Worm (Caenorhabditis elegans) whole organism, L3 larva: ENCODE data around the gene piit-1.

Experiments
- R02D3.7 ChIP-seq: fragments of 150-350 bp; optimal IDR thresholded peaks from 2 replicates; lab custom pipeline; 2014; ENCODE audit warnings: missing biosample characterization, missing genetic modification characterization
- ZK546.5 ChIP-seq: sonication (generic microtip); optimal IDR thresholded peaks from 2 replicates; lab custom pipeline; 2017; ENCODE audit warnings: missing biosample characterization, missing genetic modification characterization
- aly-2 ChIP-seq: fragments of 150-350 bp; optimal IDR thresholded peaks from 2 replicates; lab custom pipeline; 2014; ENCODE audit warnings: missing biosample characterization, missing genetic modification characterization
- ama-1 ChIP-seq: fragments of 150-350 bp; optimal IDR thresholded peaks from 2 replicates; lab custom pipeline; 2018
- ceh-82 ChIP-seq: fragments of 150-350 bp; optimal IDR thresholded peaks from 2 replicates; lab custom pipeline; 2014; ENCODE audit warnings: missing biosample characterization, missing genetic modification characterization
- ceh-9 ChIP-seq: sonication (generic microtip); optimal IDR thresholded peaks from 2 replicates; lab custom pipeline; 2018; ENCODE audit warnings: missing biosample characterization, missing genetic modification characterization
- daf-12 ChIP-seq: fragments of 150-350 bp; optimal IDR thresholded peaks from 2 replicates; lab custom pipeline; 2014; ENCODE audit warnings: missing biosample characterization, missing genetic modification reagents, missing genetic modification characterization
- egl-27 ChIP-seq: sonication (generic microtip); optimal IDR thresholded peaks from 4 replicates; lab custom pipeline; 2017; ENCODE audit warnings: missing biosample characterization, missing genetic modification reagents, missing genetic modification characterization
- elt-1 ChIP-seq: fragments of 150-350 bp; optimal IDR thresholded peaks from 2 replicates; lab custom pipeline; 2014; ENCODE audit warnings: missing biosample characterization, missing genetic modification characterization
- elt-2 ChIP-seq: sonication (generic microtip); optimal IDR thresholded peaks from 2 replicates; lab custom pipeline; 2016; ENCODE audit warnings: missing genetic modification reagents, mild to moderate bottlenecking, missing genetic modification characterization, missing compliant biosample characterization
- elt-3 ChIP-seq, 3 experiments: fragments of 150-350 bp in 1 of 3; sonication (generic microtip) in 2 of 3; optimal IDR thresholded peaks; 2 replicates in 2 of 3; 4 replicates in 1 of 3; lab custom pipeline; 2014 to 2017; ENCODE audit warnings: missing biosample characterization in 3 of 3, missing genetic modification characterization in 3 of 3
- fkh-10 ChIP-seq: sonication (generic microtip); optimal IDR thresholded peaks from 2 replicates; lab custom pipeline; 2017; ENCODE audit warnings: missing biosample characterization, missing genetic modification reagents, missing genetic modification characterization
- fos-1 ChIP-seq: fragments of 150-350 bp; optimal IDR thresholded peaks from 2 replicates; lab custom pipeline; 2014; ENCODE audit warnings: missing biosample characterization, missing genetic modification characterization
- hmg-11 ChIP-seq: sonication (generic microtip); optimal IDR thresholded peaks from 2 replicates; lab custom pipeline; 2016; ENCODE audit warnings: missing genetic modification characterization, missing compliant biosample characterization
- jun-1 ChIP-seq: fragments of 150-350 bp; optimal IDR thresholded peaks from 2 replicates; lab custom pipeline; 2014; ENCODE audit warnings: missing biosample characterization, missing genetic modification reagents, missing genetic modification characterization
- lin-15B ChIP-seq: fragments of 150-350 bp; optimal IDR thresholded peaks from 2 replicates; lab custom pipeline; 2014; ENCODE audit warnings: missing biosample characterization, missing genetic modification characterization
- lin-39 ChIP-seq: fragments of 150-350 bp; optimal IDR thresholded peaks from 2 replicates; lab custom pipeline; 2018; ENCODE audit warnings: missing biosample characterization, missing genetic modification reagents, missing genetic modification characterization
- lsy-12 ChIP-seq: sonication (generic microtip); optimal IDR thresholded peaks from 2 replicates; lab custom pipeline; 2016; ENCODE audit warnings: mild to moderate bottlenecking, missing genetic modification characterization, missing compliant biosample characterization
- mml-1 ChIP-seq: fragments of 150-350 bp; sonication (generic microtip); optimal IDR thresholded peaks from 3 replicates; lab custom pipeline; 2014; ENCODE audit warnings: missing biosample characterization, missing genetic modification characterization
- nfya-1 ChIP-seq: sonication (generic microtip); optimal IDR thresholded peaks from 2 replicates; lab custom pipeline; 2017; ENCODE audit warnings: missing genetic modification characterization, mild to moderate bottlenecking, missing compliant biosample characterization, antibody characterized with exemption, moderate library complexity; ENCODE audit not compliant: insufficient read depth
- nhr-11 ChIP-seq: fragments of 150-350 bp; optimal IDR thresholded peaks from 2 replicates; lab custom pipeline; 2014; ENCODE audit warnings: missing biosample characterization, missing genetic modification characterization
- nhr-12 ChIP-seq: fragments of 150-350 bp; optimal IDR thresholded peaks from 2 replicates; lab custom pipeline; 2014; ENCODE audit warnings: missing biosample characterization, missing genetic modification characterization
- nhr-23 ChIP-seq: fragments of 150-350 bp; optimal IDR thresholded peaks from 2 replicates; lab custom pipeline; 2014; ENCODE audit warnings: missing biosample characterization, missing genetic modification reagents, missing genetic modification characterization
- nhr-237 ChIP-seq: fragments of 150-350 bp; optimal IDR thresholded peaks from 2 replicates; lab custom pipeline; 2014; ENCODE audit warnings: missing biosample characterization, missing genetic modification characterization
- nhr-28 ChIP-seq: fragments of 150-350 bp; optimal IDR thresholded peaks from 2 replicates; lab custom pipeline; 2014; ENCODE audit warnings: missing biosample characterization, missing genetic modification characterization
- nhr-43 ChIP-seq: sonication (generic microtip); optimal IDR thresholded peaks from 2 replicates; lab custom pipeline; 2016; ENCODE audit warnings: mild to moderate bottlenecking, missing genetic modification characterization, missing compliant biosample characterization; ENCODE audit not compliant: poor library complexity, severe bottlenecking
- nhr-67 ChIP-seq: fragments of 150-350 bp; optimal IDR thresholded peaks from 2 replicates; lab custom pipeline; 2014; ENCODE audit warnings: missing biosample characterization, missing genetic modification characterization
- nhr-76 ChIP-seq: fragments of 150-350 bp; sonication (generic microtip); optimal IDR thresholded peaks from 5 replicates; lab custom pipeline; 2014; ENCODE audit warnings: missing biosample characterization, missing genetic modification characterization
- nhr-77 ChIP-seq: fragments of 150-350 bp; optimal IDR thresholded peaks from 2 replicates; lab custom pipeline; 2014; ENCODE audit warnings: missing biosample characterization, missing genetic modification characterization
- pha-4 ChIP-seq: fragments of 150-350 bp; optimal IDR thresholded peaks from 2 replicates; lab custom pipeline; 2014; ENCODE audit warnings: missing biosample characterization, missing genetic modification reagents, missing genetic modification characterization
- pqm-1 ChIP-seq: fragments of 150-350 bp; optimal IDR thresholded peaks from 2 replicates; lab custom pipeline; 2017; ENCODE audit warnings: missing biosample characterization, missing genetic modification characterization, inconsistent platforms
- sea-2 ChIP-seq: fragments of 150-350 bp; sonication (generic microtip); optimal IDR thresholded peaks from 4 replicates; lab custom pipeline; 2014; ENCODE audit warnings: missing biosample characterization, missing genetic modification reagents, missing genetic modification characterization
- snpc-4 ChIP-seq: fragments of 150-350 bp; optimal IDR thresholded peaks from 2 replicates; lab custom pipeline; 2014; ENCODE audit warnings: missing biosample characterization, missing genetic modification characterization
- tbx-2 ChIP-seq: sonication (generic microtip); optimal IDR thresholded peaks from 2 replicates; lab custom pipeline; 2016; ENCODE audit warnings: mild to moderate bottlenecking, missing genetic modification characterization, missing compliant biosample characterization
- zag-1 ChIP-seq: fragments of 150-350 bp; optimal IDR thresholded peaks from 2 replicates; lab custom pipeline; 2014; ENCODE audit warnings: missing biosample characterization, missing genetic modification characterization
- ztf-11 ChIP-seq: fragments of 150-350 bp; optimal IDR thresholded peaks from 2 replicates; lab custom pipeline; 2014; ENCODE audit warnings: missing biosample characterization, missing genetic modification characterization
- ztf-4 ChIP-seq: fragments of 150-350 bp; optimal IDR thresholded peaks from 2 replicates; lab custom pipeline; 2014; ENCODE audit warnings: missing biosample characterization, missing genetic modification characterization

piit-1 gene

DNA sequence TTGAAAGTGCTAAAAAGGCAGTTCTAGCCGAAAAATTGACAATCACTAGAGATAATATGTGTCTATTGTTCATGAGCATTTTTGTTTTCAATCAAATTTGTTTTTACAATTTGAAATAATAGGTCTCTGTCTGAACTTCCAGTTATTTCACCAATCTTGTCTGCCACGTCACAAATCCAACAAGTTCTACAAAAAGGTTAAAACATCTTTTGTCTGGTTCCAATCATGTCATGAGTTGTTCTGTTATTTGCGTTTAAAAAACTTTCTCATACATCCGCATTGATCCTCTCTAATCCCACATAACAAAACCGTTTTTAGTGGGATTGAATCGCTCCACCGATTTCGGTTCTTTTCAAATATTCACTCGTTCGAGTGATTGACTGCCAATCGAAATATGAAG is 9.1 kb downstream of the piit-1 start, which contains the start of gene F35B12.9:
TSS of gene F35B12.9 (plus strand) at position 372 of the 400 bp plus-strand sequence.
- TF ChIP-seq nhr-43 (no peak), ceh-9 (no peak), elt-2 (tag; lab: Kevin White, UChicago) (no peak), ama-1 (lab: Kevin White, UChicago) (no peak), pha-4 (tag; lab: Kevin White, UChicago) (no peak), nfya-1 (no peak), ztf-11 (tag; lab: Kevin White, UChicago) (no peak), pqm-1 (tag; lab: Kevin White, UChicago) (no peak), lsy-12 (tag; lab: Kevin White, UChicago) (no peak), tbx-2 (tag; lab: Kevin White, UChicago) (no peak), nhr-28 (tag; lab: Kevin White, UChicago) (no peak), sea-2 (GFP tag; lab: Kevin White, UChicago) (no peak), fos-1 (tag; lab: Kevin White, UChicago) (no peak), egl-27 (tag; lab: Kevin White, UChicago) (no peak), zag-1 (tag; lab: Kevin White, UChicago) (no peak), nhr-11 (no peak), R02D3.7 (tag; lab: Kevin White, UChicago) (no peak)

DNA sequence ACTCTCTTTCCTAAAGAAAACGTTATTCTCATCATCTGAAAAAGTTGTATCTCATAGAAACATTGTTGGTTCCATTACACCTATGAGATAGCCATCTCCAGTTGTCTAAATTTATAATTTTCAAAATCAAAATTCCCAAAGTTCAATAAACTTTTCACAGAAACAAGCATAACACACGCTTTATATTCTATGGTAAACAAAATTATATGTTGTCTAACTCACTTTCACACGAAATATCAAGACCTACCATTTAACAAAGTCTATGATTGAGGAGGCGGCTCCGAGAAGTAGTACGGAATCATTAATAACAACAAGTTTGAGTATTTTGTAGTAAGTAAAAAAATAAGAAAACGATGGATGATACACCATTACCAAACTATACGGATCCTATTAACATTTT is 11.1 kb downstream of the piit-1 start, which contains the start of gene srx-84:
TSS of gene srx-84 (plus strand) at position 301 of the 400 bp plus-strand sequence.
- TF ChIP-seq R02D3.7 (tag; lab: Kevin White, UChicago) (no peak), pqm-1 (tag; lab: Kevin White, UChicago) (no peak), hmg-11 (no peak), zag-1 (tag; lab: Kevin White, UChicago) (no peak), sea-2 (GFP tag; lab: Kevin White, UChicago) (no peak), lin-15B (tag; lab: Kevin White, UChicago) (no peak), pha-4 (tag; lab: Kevin White, UChicago) (no peak), fkh-10 (GFP tag; lab: Kevin White, UChicago) (no peak), lin-39 (no peak), daf-12 (tag; lab: Kevin White, UChicago) (no peak), ZK546.5 (tag; lab: Kevin White, UChicago) (no peak), elt-1 (tag; lab: Kevin White, UChicago) (no peak), ztf-4 (tag; lab: Kevin White, UChicago) (no peak), aly-2 (tag; lab: Kevin White, UChicago) (no peak), egl-27 (tag; lab: Kevin White, UChicago) (no peak), nhr-23 (no peak)

DNA sequence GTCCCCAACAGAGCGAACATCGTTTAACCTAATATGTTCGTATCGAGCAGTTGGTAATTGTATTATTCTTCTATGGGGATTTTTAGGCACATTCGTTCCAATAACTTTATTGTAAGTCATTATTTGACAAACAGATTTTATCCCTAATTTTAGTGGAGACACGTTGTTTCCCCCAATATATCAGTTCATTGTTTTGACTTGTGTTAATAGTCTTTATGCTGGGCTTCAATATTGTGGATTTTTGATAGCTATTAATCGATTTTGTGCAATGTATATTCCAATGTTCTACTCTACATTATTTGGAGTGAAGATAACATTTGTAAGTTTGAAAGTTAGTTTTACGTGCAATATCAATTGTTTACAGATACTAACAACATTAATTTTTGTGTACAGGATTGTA is 16.1 kb downstream of the piit-1 start:
- TF ChIP-seq nhr-237 (tag; lab: Kevin White, UChicago) (no peak), jun-1 (tag; lab: Kevin White, UChicago) (no peak)

DNA sequence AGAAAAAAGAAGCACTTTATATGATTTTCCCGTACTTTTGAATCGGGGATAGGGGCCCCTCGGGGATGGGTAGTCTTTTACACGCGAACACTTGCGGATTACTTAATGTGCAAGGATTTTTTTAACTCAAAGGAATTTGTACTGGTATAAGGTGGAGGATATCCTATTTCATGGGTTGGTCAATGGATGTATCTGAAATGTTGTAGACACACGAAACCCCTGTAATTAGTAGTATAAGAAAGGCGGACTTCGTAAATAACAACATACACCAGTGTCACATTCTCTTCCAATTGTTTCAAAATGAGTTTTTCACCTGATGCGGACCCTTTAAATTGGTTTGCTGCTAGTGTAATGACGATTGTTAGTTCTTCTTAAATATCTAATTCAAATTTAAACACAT is 16.5 kb downstream of the piit-1 start, which contains the start of gene srx-80:
TSS of gene srx-80 (plus strand) at position 301 of the 400 bp plus-strand sequence.
- TF ChIP-seq elt-1 (tag; lab: Kevin White, UChicago) (no peak), snpc-4 (tag; lab: Kevin White, UChicago) (no peak), lsy-12 (tag; lab: Kevin White, UChicago) (no peak), fos-1 (tag; lab: Kevin White, UChicago) (no peak), tbx-2 (tag; lab: Kevin White, UChicago) (no peak), nhr-67 (no peak), egl-27 (tag; lab: Kevin White, UChicago) (no peak), elt-2 (tag; lab: Kevin White, UChicago) (no peak), ZK546.5 (tag; lab: Kevin White, UChicago) (no peak), nhr-77 (no peak), ceh-82 (tag; lab: Kevin White, UChicago) (no peak), nhr-76 (no peak)

DNA sequence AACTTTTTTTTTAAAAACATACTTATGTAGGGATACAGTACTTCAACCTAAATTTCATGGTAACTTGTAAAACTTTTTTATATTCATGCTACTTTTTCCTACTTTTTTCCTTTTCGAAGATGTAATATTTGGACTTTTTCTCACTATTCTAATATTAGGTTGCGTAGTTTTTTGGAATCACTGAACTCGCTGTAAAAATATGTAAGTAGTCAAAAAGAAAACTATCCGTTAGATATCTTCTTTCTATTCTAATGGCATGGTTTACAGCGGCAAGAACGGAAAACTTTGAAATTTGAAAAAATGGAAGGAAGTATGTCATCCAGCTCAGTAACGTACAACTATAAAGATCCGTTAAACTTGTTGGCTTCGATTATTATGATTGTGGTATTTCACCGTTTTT is 20.5 kb downstream of the piit-1 start, which contains the start of gene srx-82:
TSS of gene srx-82 (plus strand) at position 301 of the 400 bp plus-strand sequence.
- TF ChIP-seq elt-3 (tag; optimal IDR thresholded peaks at IDR 0.05; lab: Kevin White, UChicago), result no peak
- no peak for TF ChIP-seq mml-1 (tag; lab: Kevin White, UChicago)
- TF ChIP-seq daf-12 (tag; lab: Kevin White, UChicago), result no peak
- no peak for TF ChIP-seq nhr-43
- no peak for TF ChIP-seq nhr-23
- no peak for TF ChIP-seq ztf-4 (tag; lab: Kevin White, UChicago)
- TF ChIP-seq nhr-237 (tag; lab: Kevin White, UChicago), result no peak
- no peak for TF ChIP-seq lsy-12 (tag; lab: Kevin White, UChicago)
- no peak for TF ChIP-seq pha-4 (tag; lab: Kevin White, UChicago)
- TF ChIP-seq nhr-12 (tag; lab: Kevin White, UChicago), result no peak
- no peak for TF ChIP-seq aly-2 (tag; lab: Kevin White, UChicago)
